Worm (Caenorhabditis elegans) whole organism, early embryonic: Measurements from ENCODE around the gene arl-8.

Experiments used
- B0310.2 ChIP-seq: sonication (generic microtip); optimal IDR thresholded peaks from 2 replicates; lab custom pipeline; 2016; ENCODE audit warnings: mild to moderate bottlenecking, missing genetic modification characterization, missing compliant biosample characterization
- F13C5.2 ChIP-seq: sonication (generic microtip); optimal IDR thresholded peaks from 2 replicates; lab custom pipeline; 2017; ENCODE audit warnings: mild to moderate bottlenecking, missing genetic modification characterization, inconsistent platforms, missing compliant biosample characterization
- ama-1 ChIP-seq: fragments of 150-350 bp; optimal IDR thresholded peaks from 2 replicates; lab custom pipeline; 2014
- ceh-13 ChIP-seq: fragments of 200-800 bp; sonication (Bioruptor generic); optimal IDR thresholded peaks from 2 replicates; lab custom pipeline; 2018; ENCODE audit warnings: mild to moderate bottlenecking, missing genetic modification characterization, missing compliant biosample characterization
- flt-1 ChIP-seq: fragments of 200-800 bp; sonication (Bioruptor generic); IDR thresholded peaks from 2 replicates; pipeline ENCODE4 v1.3.6; 2022; ENCODE audit warnings: missing genetic modification characterization, missing compliant biosample characterization
- hmbx-1 ChIP-seq: sonication (generic microtip); optimal IDR thresholded peaks from 2 replicates; lab custom pipeline; 2016; ENCODE audit warnings: mild to moderate bottlenecking, missing genetic modification characterization, missing compliant biosample characterization
- hmg-4 ChIP-seq: fragments of 200-800 bp; sonication (Bioruptor generic); optimal IDR thresholded peaks from 2 replicates; lab custom pipeline; 2018; ENCODE audit warnings: mild to moderate bottlenecking, missing genetic modification characterization, missing compliant biosample characterization
- hnd-1 ChIP-seq: sonication (generic microtip); optimal IDR thresholded peaks from 2 replicates; lab custom pipeline; 2016; ENCODE audit warnings: missing genetic modification characterization, missing compliant biosample characterization
- pes-1 ChIP-seq: fragments of 200-800 bp; sonication (Bioruptor generic); IDR thresholded peaks from 2 replicates; pipeline ENCODE4 v1.3.6; 2022; ENCODE audit warnings: missing genetic modification reagents, missing genetic modification characterization, missing compliant biosample characterization
- scrt-1 ChIP-seq: fragments of 200-800 bp; sonication (Bioruptor generic); IDR thresholded peaks from 2 replicates; pipeline ENCODE4 v1.3.6; 2022; ENCODE audit warnings: missing genetic modification characterization, missing compliant biosample characterization
- tbx-37 ChIP-seq: fragments of 200-800 bp; sonication (Bioruptor generic); conservative IDR thresholded peaks from 2 replicates; pipeline ENCODE4 v1.3.6; 2022; ENCODE audit warnings: missing genetic modification reagents, missing genetic modification characterization, missing compliant biosample characterization

DNA sequence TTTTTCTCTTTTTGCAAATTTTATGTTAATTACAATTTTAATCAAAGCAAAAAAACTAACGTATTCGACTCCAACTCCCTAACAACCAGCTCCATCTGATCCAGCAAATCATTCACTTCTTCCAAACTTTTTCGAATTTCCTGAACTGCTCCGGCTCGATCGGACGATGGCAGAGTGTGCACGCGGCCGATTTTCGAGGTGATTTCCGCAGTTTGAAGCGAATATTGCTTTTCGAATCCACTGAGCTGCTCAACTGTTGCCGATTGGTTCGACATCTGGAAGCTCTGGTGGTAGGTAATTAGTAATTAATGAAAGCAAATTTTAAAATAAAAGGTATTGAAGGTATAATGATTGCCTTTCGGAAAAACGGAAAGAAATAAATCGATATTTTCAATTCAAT lies 31.6 kb upstream of the arl-8 start, which contains the start of gene vti-1:
- TF ChIP-seq hmg-4 (GFP tag; lab: Kevin White, UChicago) (no peak), tbx-37 (GFP tag; lab: Robert Waterston, UW) (no peak), ama-1 (lab: Kevin White, UChicago) (no peak), B0310.2 (tag; lab: Kevin White, UChicago) (no peak), hmbx-1 (tag; lab: Kevin White, UChicago) (no peak), F13C5.2 (tag; lab: Kevin White, UChicago) (no peak), scrt-1 (GFP tag; lab: Robert Waterston, UW) (no peak), pes-1 (GFP tag; lab: Robert Waterston, UW) (no peak), hnd-1 (tag; lab: Kevin White, UChicago) (no peak), flt-1 (GFP tag; lab: Robert Waterston, UW) (no peak), ceh-13 (no peak)
